Fruit fly (Drosophila melanogaster) whole organism, embryonic: ENCODE data around the gene Hph.

Experiments
- Antp ChIP-seq: fragments of 200-800 bp; sonication (Bioruptor generic); optimal IDR thresholded peaks from 3 replicates; lab custom pipeline; 2016; ENCODE audit warnings: missing biosample characterization, missing genetic modification characterization
- Atf6 ChIP-seq: fragments of 200-800 bp; sonication (Bioruptor generic); IDR thresholded peaks from 2 replicates; pipeline ENCODE4 v1.3.6; 2022; ENCODE audit warnings: missing biosample characterization, missing genetic modification characterization
- CG10462 ChIP-seq: fragments of 200-800 bp; sonication (Bioruptor generic); optimal IDR thresholded peaks from 2 replicates; lab custom pipeline; 2016; ENCODE audit warnings: missing biosample characterization, missing genetic modification characterization
- CG11398 ChIP-seq: fragments of 200-800 bp; sonication (Bioruptor generic); optimal IDR thresholded peaks from 2 replicates; lab custom pipeline; 2016; ENCODE audit warnings: missing biosample characterization, missing genetic modification characterization
- CG15011 ChIP-seq: fragments of 200-800 bp; sonication (Bioruptor generic); optimal IDR thresholded peaks from 3 replicates; lab custom pipeline; 2018; ENCODE audit warnings: missing biosample characterization, mild to moderate bottlenecking, missing genetic modification characterization
- CG15696 ChIP-seq: fragments of 200-800 bp; sonication (Bioruptor generic); optimal IDR thresholded peaks from 2 replicates; lab custom pipeline; 2019; ENCODE audit warnings: missing biosample characterization, mild to moderate bottlenecking, missing genetic modification characterization, moderate library complexity
- CG17829 ChIP-seq: fragments of 200-800 bp; optimal IDR thresholded peaks from 2 replicates; lab custom pipeline; 2019; ENCODE audit warnings: missing biosample characterization, mild to moderate bottlenecking, missing genetic modification characterization, moderate library complexity
- CG17912 ChIP-seq: fragments of 200-800 bp; sonication (Bioruptor generic); optimal IDR thresholded peaks from 2 replicates; lab custom pipeline; 2018; ENCODE audit warnings: missing biosample characterization, mild to moderate bottlenecking, missing genetic modification characterization
- CG2120 ChIP-seq: fragments of 200-800 bp; sonication (Bioruptor generic); optimal IDR thresholded peaks from 3 replicates; lab custom pipeline; 2016; ENCODE audit warnings: missing biosample characterization, missing genetic modification characterization
- CG31365 ChIP-seq: fragments of 200-800 bp; sonication (Bioruptor generic); optimal IDR thresholded peaks from 2 replicates; lab custom pipeline; 2018; ENCODE audit warnings: missing biosample characterization, mild to moderate bottlenecking, missing genetic modification characterization
- CG3163 ChIP-seq: fragments of 200-800 bp; sonication (Bioruptor generic); optimal IDR thresholded peaks from 3 replicates; lab custom pipeline; 2016; ENCODE audit warnings: missing biosample characterization, missing genetic modification characterization
- CG3847 ChIP-seq: fragments of 200-800 bp; sonication (Bioruptor generic); IDR thresholded peaks from 2 replicates; pipeline ENCODE4 v1.3.6; 2022; ENCODE audit warnings: missing biosample characterization, missing genetic modification characterization
- CG4854 ChIP-seq: fragments of 200-800 bp; sonication (Bioruptor generic); optimal IDR thresholded peaks from 2 replicates; lab custom pipeline; 2016; ENCODE audit warnings: missing biosample characterization, missing genetic modification characterization, inconsistent platforms
- CG6175 ChIP-seq: fragments of 200-800 bp; sonication (Bioruptor generic); IDR thresholded peaks from 3 replicates; pipeline ENCODE4 v1.3.6; 2022; ENCODE audit warnings: missing biosample characterization, missing genetic modification characterization
- Deaf1 ChIP-seq: fragments of 200-800 bp; optimal IDR thresholded peaks from 3 replicates; lab custom pipeline; 2019; ENCODE audit warnings: missing biosample characterization, mild to moderate bottlenecking, missing genetic modification characterization, moderate library complexity
- Dip3 ChIP-seq: fragments of 200-800 bp; sonication (Bioruptor generic); optimal IDR thresholded peaks from 3 replicates; lab custom pipeline; 2016; ENCODE audit warnings: missing biosample characterization, missing genetic modification characterization
- Doc3 ChIP-seq: fragments of 200-800 bp; sonication (Bioruptor generic); IDR thresholded peaks from 3 replicates; pipeline ENCODE4 v1.3.6; 2022; ENCODE audit warnings: missing biosample characterization, missing genetic modification characterization; ENCODE audit not compliant: partially characterized antibody
- ERR ChIP-seq: fragments of 200-800 bp; sonication (Bioruptor generic); optimal IDR thresholded peaks from 2 replicates; lab custom pipeline; 2016; ENCODE audit warnings: missing biosample characterization, missing genetic modification characterization
- Fer1 ChIP-seq: fragments of 200-800 bp; sonication (Bioruptor generic); optimal IDR thresholded peaks from 2 replicates; lab custom pipeline; 2017; ENCODE audit warnings: missing biosample characterization, mild to moderate bottlenecking, missing genetic modification characterization
- HLH54F ChIP-seq: fragments of 200-800 bp; sonication (Bioruptor generic); optimal IDR thresholded peaks from 3 replicates; lab custom pipeline; 2016; ENCODE audit warnings: missing biosample characterization, missing genetic modification characterization
- Hmr ChIP-seq: fragments of 200-800 bp; sonication (Bioruptor generic); optimal IDR thresholded peaks from 3 replicates; lab custom pipeline; 2017; ENCODE audit warnings: mild to moderate bottlenecking, missing biosample characterization, missing genetic modification reagents, missing genetic modification characterization
- Hr39 ChIP-seq: fragments of >200 bp; optimal IDR thresholded peaks from 2 replicates; lab custom pipeline; 2017
- Mad ChIP-seq: fragments of 200-800 bp; sonication (Bioruptor generic); optimal IDR thresholded peaks from 2 replicates; lab custom pipeline; 2016; ENCODE audit warnings: missing biosample characterization, missing genetic modification characterization
- Oli ChIP-seq: fragments of 200-800 bp; sonication (Bioruptor generic); optimal IDR thresholded peaks from 2 replicates; lab custom pipeline; 2018; ENCODE audit warnings: missing biosample characterization, mild to moderate bottlenecking, missing genetic modification characterization, moderate library complexity
- PHDP ChIP-seq: fragments of 200-800 bp; sonication (Bioruptor generic); optimal IDR thresholded peaks from 3 replicates; lab custom pipeline; 2018; ENCODE audit warnings: missing biosample characterization, mild to moderate bottlenecking, missing genetic modification characterization, moderate library complexity
- Sry-β ChIP-seq: fragments of 200-800 bp; sonication (Bioruptor generic); optimal IDR thresholded peaks from 2 replicates; lab custom pipeline; 2018; ENCODE audit warnings: missing biosample characterization, mild to moderate bottlenecking, missing genetic modification characterization, moderate library complexity
- Ssrp ChIP-seq: fragments of 200-800 bp; sonication (Bioruptor generic); optimal IDR thresholded peaks from 2 replicates; lab custom pipeline; 2018; ENCODE audit warnings: missing biosample characterization, mild to moderate bottlenecking, missing genetic modification characterization, moderate library complexity
- ara ChIP-seq: fragments of 200-800 bp; sonication (Bioruptor generic); IDR thresholded peaks from 2 replicates; pipeline ENCODE4 v1.3.6; 2022; ENCODE audit warnings: missing biosample characterization, missing genetic modification characterization
- cas ChIP-seq: fragments of 200-800 bp; sonication (Bioruptor generic); IDR thresholded peaks from 2 replicates; pipeline ENCODE4 v1.3.6; 2022; ENCODE audit warnings: missing biosample characterization, missing genetic modification characterization
- crp ChIP-seq, 2 experiments: fragments of 200-800 bp; sonication (Bioruptor generic); optimal IDR thresholded peaks; 2 replicates in 1 of 2; 3 replicates in 1 of 2; lab custom pipeline; 2017; ENCODE audit warnings: missing biosample characterization in 2 of 2, missing genetic modification characterization in 2 of 2, mild to moderate bottlenecking in 1 of 2, moderate library complexity in 1 of 2
- dpn ChIP-seq, 2 experiments: fragments of 200-800 bp; sonication (Bioruptor generic); optimal IDR thresholded peaks; 3 replicates each; lab custom pipeline; 2016; ENCODE audit warnings: missing biosample characterization in 2 of 2, missing genetic modification characterization in 2 of 2
- emc ChIP-seq: fragments of 200-800 bp; sonication (Bioruptor generic); optimal IDR thresholded peaks from 2 replicates; lab custom pipeline; 2016; ENCODE audit warnings: missing biosample characterization, missing genetic modification characterization
- gcm ChIP-seq: fragments of 200-800 bp; sonication (Bioruptor generic); optimal IDR thresholded peaks from 2 replicates; lab custom pipeline; 2019; ENCODE audit warnings: missing biosample characterization, mild to moderate bottlenecking, missing genetic modification characterization, moderate library complexity
- h ChIP-seq: fragments of >200 bp; optimal IDR thresholded peaks from 2 replicates; lab custom pipeline; 2017
- hb ChIP-seq: fragments of 200-800 bp; sonication (Bioruptor generic); IDR thresholded peaks from 3 replicates; pipeline ENCODE4 v1.3.6; 2022; ENCODE audit warnings: missing biosample characterization, missing genetic modification characterization; ENCODE audit not compliant: partially characterized antibody
- lola ChIP-seq, 3 experiments: fragments of >200 bp in 2 of 3; fragments of 200-800 bp in 1 of 3; sonication (Bioruptor generic) in 1 of 3; optimal IDR thresholded peaks; 2 replicates each; lab custom pipeline; 2017 to 2019; ENCODE audit warnings: missing biosample characterization in 3 of 3, missing genetic modification characterization in 3 of 3, mild to moderate bottlenecking in 1 of 3, moderate library complexity in 1 of 3
- mirr ChIP-seq: fragments of 200-800 bp; sonication (Bioruptor generic); optimal IDR thresholded peaks from 3 replicates; lab custom pipeline; 2018; ENCODE audit warnings: missing biosample characterization, mild to moderate bottlenecking, missing genetic modification characterization
- psq ChIP-seq: fragments of 200-800 bp; sonication (Bioruptor generic); optimal IDR thresholded peaks from 2 replicates; lab custom pipeline; 2017; ENCODE audit warnings: missing biosample characterization, missing genetic modification characterization
- pzg ChIP-seq: fragments of 200-800 bp; sonication (Bioruptor generic); optimal IDR thresholded peaks from 3 replicates; lab custom pipeline; 2018; ENCODE audit warnings: missing biosample characterization, mild to moderate bottlenecking, missing genetic modification characterization, moderate library complexity
- ranshi ChIP-seq: fragments of 200-800 bp; sonication (Bioruptor generic); IDR thresholded peaks from 2 replicates; pipeline ENCODE4 v1.3.6; 2022; ENCODE audit warnings: missing biosample characterization, missing genetic modification characterization
- ro ChIP-seq: fragments of 200-800 bp; sonication (Bioruptor generic); IDR thresholded peaks from 2 replicates; pipeline ENCODE4 v1.3.6; 2022; ENCODE audit warnings: missing biosample characterization, missing genetic modification characterization
- shn ChIP-seq: fragments of 200-800 bp; sonication (Bioruptor generic); optimal IDR thresholded peaks from 3 replicates; lab custom pipeline; 2016; ENCODE audit warnings: missing biosample characterization, missing genetic modification characterization
- sima ChIP-seq: fragments of 200-800 bp; sonication (Bioruptor generic); optimal IDR thresholded peaks from 2 replicates; lab custom pipeline; 2016; ENCODE audit warnings: missing biosample characterization, missing genetic modification characterization
- sna ChIP-seq: fragments of 200-800 bp; sonication (Bioruptor generic); IDR thresholded peaks from 2 replicates; pipeline ENCODE4 v1.3.6; 2022; ENCODE audit warnings: missing biosample characterization, missing genetic modification characterization; ENCODE audit not compliant: partially characterized antibody
- sr ChIP-seq: fragments of 200-800 bp; sonication (Bioruptor generic); IDR thresholded peaks from 3 replicates; pipeline ENCODE4 v1.3.6; 2022; ENCODE audit warnings: missing biosample characterization, missing genetic modification characterization
- tio ChIP-seq: fragments of 200-800 bp; sonication (Bioruptor generic); optimal IDR thresholded peaks from 2 replicates; lab custom pipeline; 2017; ENCODE audit warnings: missing biosample characterization, missing genetic modification characterization, inconsistent platforms
- ttk ChIP-seq: fragments of 200-800 bp; sonication (Bioruptor generic); IDR thresholded peaks from 2 replicates; pipeline ENCODE4 v2.1.2; 2022; ENCODE audit warnings: missing biosample characterization, missing genetic modification characterization
- tup ChIP-seq: fragments of 200-800 bp; sonication (Bioruptor generic); optimal IDR thresholded peaks from 2 replicates; lab custom pipeline; 2016; ENCODE audit warnings: missing biosample characterization, mild to moderate bottlenecking, missing genetic modification characterization, moderate library complexity
- twi ChIP-seq: fragments of 200-800 bp; optimal IDR thresholded peaks from 2 replicates; lab custom pipeline; 2019; ENCODE audit warnings: missing biosample characterization, mild to moderate bottlenecking, missing genetic modification characterization, moderate library complexity
- zfh1 ChIP-seq: fragments of 200-800 bp; sonication (Bioruptor generic); IDR thresholded peaks from 3 replicates; pipeline ENCODE4 v1.3.6; 2022; ENCODE audit warnings: missing biosample characterization, missing genetic modification characterization

Gene Hph

dm6 chr3R:5256462-5257146, at the start of gene Hph, which contains the start of gene Enoph (continued):
- TF ChIP-seq ERR (GFP tag; lab: Kevin White, UChicago) = no peak
- peak; percentile 66 for TF ChIP-seq Doc3
- peak in 1 of 2 experiments; percentile 55 for TF ChIP-seq crp (GFP tag; optimal IDR thresholded peaks at IDR 0.05; lab: Kevin White, UChicago)
- peak; percentile 27 for TF ChIP-seq Oli (tag; lab: Kevin White, UChicago)
- no peak for TF ChIP-seq CG11398
- peak; percentile 64 to 71 for TF ChIP-seq dpn (GFP tag; optimal IDR thresholded peaks at IDR 0.05; lab: Kevin White, UChicago)
- TF ChIP-seq Dip3 (GFP tag; lab: Kevin White, UChicago) = peak; percentile 58
- TF ChIP-seq Ssrp (tag; lab: Kevin White, UChicago) = peak; percentile 41
- peak; percentile 62 for TF ChIP-seq Antp (GFP tag; lab: Kevin White, UChicago)
- TF ChIP-seq Fer1 (GFP tag; lab: Kevin White, UChicago) = peak; percentile 65
- TF ChIP-seq CG2120 (GFP tag; lab: Kevin White, UChicago) = peak; percentile 77
- peak; percentile 22 for TF ChIP-seq Deaf1 (tag; lab: Kevin White, UChicago)
- TF ChIP-seq hb (GFP tag; lab: Robert Waterston, UW) = peak; percentile 81
- TF ChIP-seq Hr39 (lab: Kevin White, UChicago) = no peak
- TF ChIP-seq CG15011 (GFP tag; lab: Kevin White, UChicago) = no peak
- TF ChIP-seq CG17829 = peak; percentile 75
- peak; percentile 58 for TF ChIP-seq PHDP (tag; lab: Kevin White, UChicago)
- TF ChIP-seq cas (GFP tag; lab: Robert Waterston, UW) = no peak
- TF ChIP-seq gcm (GFP tag; lab: Kevin White, UChicago) = peak; percentile 41
- TF ChIP-seq CG6175 = no peak
- no peak for TF ChIP-seq Atf6
- TF ChIP-seq CG3163 (GFP tag; lab: Kevin White, UChicago) = peak; percentile 14
- TF ChIP-seq h (lab: Kevin White, UChicago) = no peak
- peak; percentile 67 for TF ChIP-seq pzg (GFP tag; lab: Kevin White, UChicago)
- TF ChIP-seq Hmr (GFP tag; lab: Kevin White, UChicago) = peak; percentile 67
- peak; percentile 57 for TF ChIP-seq CG3847 (GFP tag; lab: Robert Waterston, UW)
- TF ChIP-seq sima (GFP tag; lab: Kevin White, UChicago) = no peak
- peak; percentile 57 for TF ChIP-seq CG15696 (tag; lab: Kevin White, UChicago)
- peak; percentile 29 for TF ChIP-seq Mad (GFP tag; lab: Kevin White, UChicago)
- peak; percentile 50; the same call in 2 of the 3 replicates for TF ChIP-seq zfh1
- TF ChIP-seq sna = peak; percentile 57; the same call in 1 of the 2 replicates
- peak; percentile 45 for TF ChIP-seq twi
- no peak for TF ChIP-seq emc (GFP tag; lab: Kevin White, UChicago)
- peak; percentile 46 for TF ChIP-seq Sry-β (GFP tag; lab: Kevin White, UChicago)
- no peak for TF ChIP-seq psq (GFP tag; lab: Kevin White, UChicago)
- TF ChIP-seq ranshi = no peak; the same call in 1 of the 2 replicates
- TF ChIP-seq ro = no peak
- peak in 1 of 3 experiments; percentile 52 for TF ChIP-seq lola (GFP tag; optimal IDR thresholded peaks at IDR 0.05; lab: Kevin White, UChicago)
- TF ChIP-seq sr (GFP tag; lab: Robert Waterston, UW) = no peak
- peak; percentile 66 for TF ChIP-seq CG10462 (GFP tag; lab: Kevin White, UChicago)
- peak; percentile 61 for TF ChIP-seq HLH54F (GFP tag; lab: Kevin White, UChicago)
- no peak for TF ChIP-seq CG4854
- TF ChIP-seq CG31365 = no peak
- TF ChIP-seq mirr (GFP tag; lab: Kevin White, UChicago) = no peak
- no peak for TF ChIP-seq tup (GFP tag; lab: Kevin White, UChicago)
- no peak for TF ChIP-seq CG17912 (GFP tag; lab: Kevin White, UChicago)
- peak; percentile 59 for TF ChIP-seq tio (GFP tag; lab: Kevin White, UChicago)
- TF ChIP-seq shn (GFP tag; lab: Kevin White, UChicago) = peak; percentile 13
- no peak; the same call in 1 of the 2 replicates for TF ChIP-seq ttk (GFP tag; lab: Robert Waterston, UW)
- TF ChIP-seq ara (GFP tag; lab: Robert Waterston, UW) = no peak
